Worm (Caenorhabditis elegans) whole organism, L1 larva: ENCODE measurements around the gene K03B8.11.
A peak's percentile ranks its signal among the peaks of the same experiment; 100 is the strongest.

ENCODE experiments used
- C04F5.9 ChIP-seq: sonication (generic microtip); optimal IDR thresholded peaks from 2 replicates; lab custom pipeline; 2016; ENCODE audit warnings: missing genetic modification characterization, missing compliant biosample characterization
- Y116A8C.19 ChIP-seq: sonication (generic microtip); optimal IDR thresholded peaks from 2 replicates; lab custom pipeline; 2016; ENCODE audit warnings: missing compliant biosample characterization, missing genetic modification characterization, borderline replicate concordance
- alr-1 ChIP-seq: fragments of 200-800 bp; sonication (Bioruptor generic); optimal IDR thresholded peaks from 2 replicates; lab custom pipeline; 2018; ENCODE audit warnings: borderline replicate concordance, mild to moderate bottlenecking, missing genetic modification characterization, missing compliant biosample characterization
- blmp-1 ChIP-seq: fragments of 150-350 bp; optimal IDR thresholded peaks from 2 replicates; lab custom pipeline; 2014; ENCODE audit warnings: missing biosample characterization, missing genetic modification characterization
- ceh-63 ChIP-seq: fragments of 200-800 bp; sonication (Bioruptor generic); optimal IDR thresholded peaks from 2 replicates; lab custom pipeline; 2018; ENCODE audit warnings: mild to moderate bottlenecking, missing genetic modification characterization, missing compliant biosample characterization
- ceh-82 ChIP-seq, 3 experiments: fragments of 150-350 bp in 1 of 3; sonication (generic microtip) in 2 of 3; optimal IDR thresholded peaks; 2 replicates each; lab custom pipeline; 2014 to 2017; ENCODE audit warnings: missing biosample characterization in 3 of 3, missing genetic modification characterization in 3 of 3
- ceh-88 ChIP-seq: fragments of 200-800 bp; sonication (Bioruptor generic); IDR thresholded peaks from 2 replicates; pipeline ENCODE4 v1.3.6; 2022; ENCODE audit warnings: missing genetic modification characterization, missing compliant biosample characterization
- dpl-1 ChIP-seq, 3 experiments: fragments of 150-350 bp in 2 of 3; sonication (generic microtip) in 1 of 3; optimal IDR thresholded peaks; 2 replicates each; lab custom pipeline; 2014 to 2017; ENCODE audit warnings: missing biosample characterization in 3 of 3, missing genetic modification characterization in 3 of 3, missing genetic modification reagents in 3 of 3
- dsc-1 ChIP-seq: sonication (generic microtip); optimal IDR thresholded peaks from 2 replicates; lab custom pipeline; 2016; ENCODE audit warnings: mild to moderate bottlenecking, missing genetic modification characterization, missing compliant biosample characterization
- efl-3 ChIP-seq: fragments of 200-800 bp; sonication (Bioruptor generic); optimal IDR thresholded peaks from 2 replicates; lab custom pipeline; 2018; ENCODE audit warnings: mild to moderate bottlenecking, missing genetic modification characterization, missing compliant biosample characterization
- egl-13 ChIP-seq: sonication (generic microtip); optimal IDR thresholded peaks from 2 replicates; lab custom pipeline; 2016; ENCODE audit warnings: missing genotype, missing genetic modification reagents, missing genetic modification characterization, missing compliant biosample characterization
- egl-27 ChIP-seq, 2 experiments: fragments of 150-350 bp in 1 of 2; sonication (generic microtip); optimal IDR thresholded peaks; 3 replicates each; lab custom pipeline; 2017 to 2018; ENCODE audit warnings: missing biosample characterization in 2 of 2, missing genetic modification characterization in 2 of 2, missing genetic modification reagents in 2 of 2
- elt-2 ChIP-seq: sonication (generic microtip); optimal IDR thresholded peaks from 2 replicates; lab custom pipeline; 2016; ENCODE audit warnings: missing genetic modification characterization, mild to moderate bottlenecking, inconsistent platforms, missing compliant biosample characterization, missing genetic modification reagents
- elt-3 ChIP-seq, 6 experiments: fragments of 150-350 bp in 1 of 6; sonication (generic microtip); optimal IDR thresholded peaks; 2 replicates each; lab custom pipeline; 2017 to 2018; ENCODE audit warnings: missing biosample characterization in 6 of 6, missing genetic modification characterization in 6 of 6, inconsistent platforms in 1 of 6
- ets-5 ChIP-seq: fragments of 200-800 bp; sonication (Bioruptor generic); IDR thresholded peaks from 2 replicates; pipeline ENCODE4 v1.3.6; 2022; ENCODE audit warnings: missing genetic modification characterization, missing compliant biosample characterization
- fkh-10 ChIP-seq: sonication (generic microtip); optimal IDR thresholded peaks from 2 replicates; lab custom pipeline; 2017; ENCODE audit warnings: missing biosample characterization, missing genetic modification reagents, missing genetic modification characterization
- fkh-4 ChIP-seq: sonication (generic microtip); optimal IDR thresholded peaks from 2 replicates; lab custom pipeline; 2016; ENCODE audit warnings: missing compliant biosample characterization, missing genetic modification characterization, borderline replicate concordance
- hpl-2 ChIP-seq: fragments of 150-350 bp; optimal IDR thresholded peaks from 2 replicates; lab custom pipeline; 2014; ENCODE audit warnings: missing biosample characterization, missing genetic modification reagents, missing genetic modification characterization
- irx-1 ChIP-seq: sonication (generic microtip); optimal IDR thresholded peaks from 2 replicates; lab custom pipeline; 2016; ENCODE audit warnings: missing genetic modification characterization, missing compliant biosample characterization
- isw-1 ChIP-seq: fragments of 200-800 bp; sonication (Bioruptor generic); IDR thresholded peaks from 2 replicates; pipeline ENCODE4 v1.3.6; 2022; ENCODE audit warnings: missing genetic modification characterization, missing compliant biosample characterization
- lin-13 ChIP-seq: fragments of 150-350 bp; optimal IDR thresholded peaks from 2 replicates; lab custom pipeline; 2014; ENCODE audit warnings: missing biosample characterization, missing genetic modification reagents, missing genetic modification characterization
- lin-14 ChIP-seq: fragments of 200-800 bp; sonication (Bioruptor generic); optimal IDR thresholded peaks from 2 replicates; lab custom pipeline; 2018; ENCODE audit warnings: mild to moderate bottlenecking, missing genetic modification characterization, moderate library complexity, missing compliant biosample characterization
- lir-3 ChIP-seq: sonication (generic microtip); optimal IDR thresholded peaks from 2 replicates; lab custom pipeline; 2016; ENCODE audit warnings: mild to moderate bottlenecking, missing genetic modification characterization, moderate library complexity, missing compliant biosample characterization; ENCODE audit not compliant: poor library complexity
- lsy-2 ChIP-seq, 2 experiments: fragments of 150-350 bp; optimal IDR thresholded peaks; 2 replicates each; lab custom pipeline; 2014; ENCODE audit warnings: missing biosample characterization in 2 of 2, missing genetic modification characterization in 2 of 2
- mab-9 ChIP-seq: fragments of 200-800 bp; sonication (Bioruptor generic); IDR thresholded peaks from 2 replicates; pipeline ENCODE4 v1.3.6; 2022; ENCODE audit warnings: missing genetic modification reagents, missing genetic modification characterization, missing compliant biosample characterization
- mdl-1 ChIP-seq, 2 experiments: fragments of 150-350 bp; optimal IDR thresholded peaks; 2 replicates each; lab custom pipeline; 2014 to 2017; ENCODE audit warnings: missing biosample characterization in 2 of 2, missing genetic modification characterization in 2 of 2, inconsistent platforms in 1 of 2
- mef-2 ChIP-seq: fragments of 150-350 bp; optimal IDR thresholded peaks from 2 replicates; lab custom pipeline; 2014; ENCODE audit warnings: missing biosample characterization, missing genetic modification characterization
- nhr-12 ChIP-seq: sonication (generic microtip); optimal IDR thresholded peaks from 2 replicates; lab custom pipeline; 2017; ENCODE audit warnings: missing biosample characterization, missing genetic modification characterization
- nhr-20 ChIP-seq: sonication (generic microtip); optimal IDR thresholded peaks from 2 replicates; lab custom pipeline; 2016; ENCODE audit warnings: mild to moderate bottlenecking, missing genetic modification characterization, missing compliant biosample characterization
- nhr-237 ChIP-seq: fragments of 150-350 bp; optimal IDR thresholded peaks from 2 replicates; lab custom pipeline; 2014; ENCODE audit warnings: missing biosample characterization, missing genetic modification characterization
- nhr-71 ChIP-seq: sonication (generic microtip); optimal IDR thresholded peaks from 2 replicates; lab custom pipeline; 2016; ENCODE audit warnings: mild to moderate bottlenecking, missing genetic modification characterization, moderate library complexity, missing compliant biosample characterization
- nhr-76 ChIP-seq: sonication (generic microtip); optimal IDR thresholded peaks from 2 replicates; lab custom pipeline; 2017; ENCODE audit warnings: missing biosample characterization, missing genetic modification characterization
- nhr-84 ChIP-seq: sonication (generic microtip); optimal IDR thresholded peaks from 2 replicates; lab custom pipeline; 2017; ENCODE audit warnings: missing biosample characterization, missing genetic modification characterization
- nhr-90 ChIP-seq: sonication (generic microtip); optimal IDR thresholded peaks from 2 replicates; lab custom pipeline; 2016; ENCODE audit warnings: mild to moderate bottlenecking, missing genetic modification characterization, missing compliant biosample characterization; ENCODE audit not compliant: poor library complexity
- pag-3 ChIP-seq: sonication (generic microtip); optimal IDR thresholded peaks from 2 replicates; lab custom pipeline; 2017; ENCODE audit warnings: missing genetic modification characterization, mild to moderate bottlenecking, missing compliant biosample characterization, antibody characterized with exemption, borderline replicate concordance; ENCODE audit not compliant: insufficient read depth
- pax-3 ChIP-seq: fragments of 200-800 bp; sonication (Bioruptor generic); optimal IDR thresholded peaks from 2 replicates; lab custom pipeline; 2018; ENCODE audit warnings: mild to moderate bottlenecking, missing genetic modification characterization, moderate library complexity, missing compliant biosample characterization
- pqm-1 ChIP-seq: sonication (generic microtip); optimal IDR thresholded peaks from 3 replicates; lab custom pipeline; 2017; ENCODE audit warnings: missing biosample characterization, missing genetic modification characterization
- snpc-4 ChIP-seq: fragments of 150-350 bp; optimal IDR thresholded peaks from 2 replicates; lab custom pipeline; 2014; ENCODE audit warnings: missing biosample characterization, missing genetic modification characterization
- snu-23 ChIP-seq: sonication (generic microtip); optimal IDR thresholded peaks from 2 replicates; lab custom pipeline; 2016; ENCODE audit warnings: missing genetic modification characterization, missing compliant biosample characterization
- sox-4 ChIP-seq: sonication (generic microtip); optimal IDR thresholded peaks from 2 replicates; lab custom pipeline; 2016; ENCODE audit warnings: missing genetic modification characterization, missing compliant biosample characterization
- swsn-7 ChIP-seq: sonication (generic microtip); optimal IDR thresholded peaks from 2 replicates; lab custom pipeline; 2016; ENCODE audit warnings: missing genetic modification characterization, missing compliant biosample characterization
- tbx-2 ChIP-seq: sonication (generic microtip); optimal IDR thresholded peaks from 2 replicates; lab custom pipeline; 2016; ENCODE audit warnings: missing genetic modification characterization, missing compliant biosample characterization
- tlp-1 ChIP-seq: fragments of 150-350 bp; optimal IDR thresholded peaks from 2 replicates; lab custom pipeline; 2014; ENCODE audit warnings: missing biosample characterization, missing genetic modification characterization
- unc-30 ChIP-seq: sonication (generic microtip); optimal IDR thresholded peaks from 2 replicates; lab custom pipeline; 2017; ENCODE audit warnings: missing biosample characterization, missing genetic modification characterization
- unc-86 ChIP-seq: sonication (generic microtip); optimal IDR thresholded peaks from 2 replicates; lab custom pipeline; 2016; ENCODE audit warnings: missing genetic modification characterization, missing compliant biosample characterization
- unc-98 ChIP-seq: fragments of 200-800 bp; sonication (Bioruptor generic); IDR thresholded peaks from 2 replicates; pipeline ENCODE4 v1.3.6; 2022; ENCODE audit warnings: missing genetic modification characterization, missing compliant biosample characterization
- vab-15 ChIP-seq: sonication (generic microtip); optimal IDR thresholded peaks from 2 replicates; lab custom pipeline; 2017; ENCODE audit warnings: missing genotype, mild to moderate bottlenecking, missing genetic modification characterization, missing compliant biosample characterization
- xbp-1 ChIP-seq: sonication (generic microtip); optimal IDR thresholded peaks from 2 replicates; lab custom pipeline; 2016; ENCODE audit warnings: missing genetic modification characterization, missing compliant biosample characterization
- zag-1 ChIP-seq: fragments of 150-350 bp; optimal IDR thresholded peaks from 2 replicates; lab custom pipeline; 2014; ENCODE audit warnings: missing biosample characterization, missing genetic modification characterization
- zip-4 ChIP-seq: fragments of 200-800 bp; sonication (Bioruptor generic); optimal IDR thresholded peaks from 2 replicates; lab custom pipeline; 2018; ENCODE audit warnings: mild to moderate bottlenecking, missing genetic modification characterization, moderate library complexity, missing compliant biosample characterization
- ztf-11 ChIP-seq, 2 experiments: sonication (generic microtip); optimal IDR thresholded peaks; 2 replicates each; lab custom pipeline; 2016 to 2017; ENCODE audit warnings: missing genetic modification characterization in 2 of 2, missing biosample characterization in 1 of 2, missing compliant biosample characterization in 1 of 2

Gene K03B8.11

DNA sequence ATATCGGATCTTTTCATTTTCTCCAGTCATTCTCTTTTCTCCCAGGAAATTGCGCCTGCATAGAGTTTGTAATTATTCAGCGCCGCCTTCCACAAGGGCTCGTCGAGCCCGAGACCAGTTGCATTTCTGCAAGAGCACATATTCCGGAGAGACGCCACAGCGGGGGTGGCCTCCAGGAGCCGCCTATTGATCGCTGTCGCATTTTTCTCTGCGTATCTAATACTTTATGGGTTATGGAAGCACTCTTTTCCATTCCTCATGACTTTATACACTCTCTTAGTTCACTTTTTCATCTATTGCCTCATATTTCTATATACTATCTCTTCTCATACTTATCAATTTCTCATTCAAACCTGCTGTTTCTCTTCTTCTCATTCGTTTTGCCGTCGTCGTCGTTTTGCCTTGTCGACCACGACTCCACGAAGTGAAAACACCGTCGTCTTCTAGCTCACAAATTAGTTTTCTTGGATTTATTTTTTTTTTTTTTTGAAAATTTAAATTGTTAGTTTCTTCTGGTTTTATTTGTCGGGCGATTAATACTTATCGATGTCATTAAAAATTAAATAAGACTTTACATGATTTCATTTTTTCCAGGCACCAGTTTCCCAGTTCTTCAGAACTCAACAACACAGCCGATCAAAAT is 15.0 kb downstream of the K03B8.11 start, which contains the start of gene cnb-1:
Gene cnb-1, plus strand, starts transcription at position 593 of the 643 bp plus-strand sequence.
- TF ChIP-seq nhr-237 (tag; lab: Kevin White, UChicago): no peak
- TF ChIP-seq ceh-88 (GFP tag; lab: Robert Waterston, UW): no peak
- peak; percentile 60 for TF ChIP-seq xbp-1 (tag; lab: Kevin White, UChicago)
- TF ChIP-seq nhr-71: peak; percentile 88
- no peak for TF ChIP-seq elt-3 (tag; optimal IDR thresholded peaks at IDR 0.05; lab: Kevin White, UChicago)
- no peak for TF ChIP-seq egl-27 (tag; optimal IDR thresholded peaks at IDR 0.05; lab: Kevin White, UChicago)
- TF ChIP-seq egl-13 (tag; lab: Kevin White, UChicago): peak; percentile 81
- TF ChIP-seq nhr-76 (tag; lab: Kevin White, UChicago): no peak
- TF ChIP-seq ztf-11 (tag; optimal IDR thresholded peaks at IDR 0.05; lab: Kevin White, UChicago): peak in 1 of 2 experiments; percentile 7
- peak in 1 of 2 experiments; percentile 37 for TF ChIP-seq mdl-1 (tag; optimal IDR thresholded peaks at IDR 0.05; lab: Kevin White, UChicago)
- TF ChIP-seq isw-1 (GFP tag; lab: Robert Waterston, UW): peak; percentile 41
- no peak for TF ChIP-seq pag-3 (tag; lab: Kevin White, UChicago)
- no peak for TF ChIP-seq Y116A8C.19
- TF ChIP-seq nhr-20: peak; percentile 59
- TF ChIP-seq irx-1 (tag; lab: Kevin White, UChicago): peak; percentile 55
- TF ChIP-seq ceh-82 (tag; optimal IDR thresholded peaks at IDR 0.05; lab: Kevin White, UChicago): peak; percentile 22 to 60 (median 38)
- peak; percentile 82 for TF ChIP-seq snu-23 (GFP tag; lab: Kevin White, UChicago)
- no peak for TF ChIP-seq pax-3 (tag; lab: Kevin White, UChicago)
- peak; percentile 79 for TF ChIP-seq tbx-2 (tag; lab: Kevin White, UChicago)
- TF ChIP-seq dpl-1 (GFP tag; optimal IDR thresholded peaks at IDR 0.05; lab: Kevin White, UChicago): peak in 2 of 3 experiments; percentile 30 to 39
- no peak for TF ChIP-seq unc-98 (GFP tag; lab: Robert Waterston, UW)
- TF ChIP-seq blmp-1 (tag; lab: Kevin White, UChicago): peak; percentile 24
- peak; percentile 62 for TF ChIP-seq lir-3 (tag; lab: Kevin White, UChicago)
- peak; percentile 31 for TF ChIP-seq sox-4 (tag; lab: Kevin White, UChicago)
- no peak for TF ChIP-seq zip-4
- peak; percentile 55 for TF ChIP-seq snpc-4 (tag; lab: Kevin White, UChicago)
- peak; percentile 94 for TF ChIP-seq dsc-1 (tag; lab: Kevin White, UChicago)
- TF ChIP-seq fkh-4 (tag; lab: Kevin White, UChicago): peak; percentile 63
- peak; percentile 83 for TF ChIP-seq swsn-7 (tag; lab: Kevin White, UChicago)
- TF ChIP-seq fkh-10 (GFP tag; lab: Kevin White, UChicago): peak; percentile 45
- no peak for TF ChIP-seq nhr-84 (tag; lab: Kevin White, UChicago)
- no peak for TF ChIP-seq pqm-1 (tag; lab: Kevin White, UChicago)
- no peak for TF ChIP-seq unc-30 (tag; lab: Kevin White, UChicago)
- peak; percentile 66 to 73 for TF ChIP-seq lsy-2 (tag; optimal IDR thresholded peaks at IDR 0.05; lab: Kevin White, UChicago)
- TF ChIP-seq zag-1 (tag; lab: Kevin White, UChicago): no peak
- TF ChIP-seq ets-5: no peak
- no peak for TF ChIP-seq alr-1 (tag; lab: Kevin White, UChicago)
- TF ChIP-seq efl-3 (GFP tag; lab: Kevin White, UChicago): no peak
- peak; percentile 96 for TF ChIP-seq lin-14 (GFP tag; lab: Kevin White, UChicago)
- no peak for TF ChIP-seq mef-2 (tag; lab: Kevin White, UChicago)
- no peak for TF ChIP-seq ceh-63 (GFP tag; lab: Kevin White, UChicago)
- TF ChIP-seq tlp-1: no peak
- TF ChIP-seq hpl-2 (GFP tag; lab: Kevin White, UChicago): no peak
- TF ChIP-seq mab-9: peak; percentile 52; the same call in 1 of the 2 replicates
- no peak for TF ChIP-seq nhr-12 (tag; lab: Kevin White, UChicago)
- no peak for TF ChIP-seq C04F5.9 (tag; lab: Kevin White, UChicago)
- TF ChIP-seq vab-15 (tag; lab: Kevin White, UChicago): no peak
- peak; percentile 35 for TF ChIP-seq elt-2 (tag; lab: Kevin White, UChicago)
- peak; percentile 81 for TF ChIP-seq unc-86 (tag; lab: Kevin White, UChicago)
- no peak for TF ChIP-seq nhr-90 (tag; lab: Kevin White, UChicago)
- peak; percentile 19 for TF ChIP-seq lin-13 (GFP tag; lab: Kevin White, UChicago)
